Fruit fly (Drosophila melanogaster) S2 (cell line): Measurements from ENCODE around the gene cv-c.

Experiments used
- CG8478 ChIP-seq: fragments of >200 bp; optimal IDR thresholded peaks from 2 replicates; lab custom pipeline; 2018
- CTCF ChIP-seq, 2 experiments: fragments of >200 bp; optimal IDR thresholded peaks; 2 replicates each; lab custom pipeline; 2018

DNA sequence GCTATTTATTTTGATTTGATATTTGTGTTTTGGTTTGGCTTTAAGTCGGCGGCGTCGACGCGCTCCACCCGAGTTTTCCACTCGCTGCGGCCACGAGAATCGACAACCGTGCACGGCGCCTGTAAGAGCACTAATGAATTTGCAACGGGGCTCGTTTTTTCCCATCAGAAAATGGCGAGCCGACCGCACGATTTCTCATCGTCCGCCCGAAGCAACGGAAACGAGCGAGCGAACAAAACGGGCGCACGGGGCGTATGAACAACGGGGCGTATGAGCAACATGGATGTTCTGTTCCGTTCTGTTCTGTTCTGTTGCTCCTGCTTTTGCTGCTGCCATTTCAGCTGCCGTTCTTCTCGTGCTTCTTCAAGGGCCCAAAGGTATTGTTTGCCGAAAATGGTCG is 76.2 kb downstream of the cv-c start:
- TF ChIP-seq CG8478, result no peak
- TF ChIP-seq CTCF (optimal IDR thresholded peaks at IDR 0.05; lab: Kevin White, UChicago), result no peak
